Worm (Caenorhabditis elegans): ENCODE results near the gene nspc-20.

nspc-20 gene

ce11 chrX:14530107-14530506 is at the start of gene nspc-20:
Gene nspc-20 (minus strand): TSS chrX:14530207.
- TF ChIP-seq tbx-8 (GFP tag; optimal IDR thresholded peaks at IDR 0.05): no peak
- no peak for TF ChIP-seq nhr-237 (tag; optimal IDR thresholded peaks at IDR 0.05)
- no peak for TF ChIP-seq nhr-12 (tag; optimal IDR thresholded peaks at IDR 0.05)
- TF ChIP-seq mls-2 (tag; optimal IDR thresholded peaks at IDR 0.05): no peak
- no peak for TF ChIP-seq pha-4 (tag; optimal IDR thresholded peaks at IDR 0.05)
- TF ChIP-seq ces-1 (GFP tag; optimal IDR thresholded peaks at IDR 0.05): no peak

- TF ChIP-seq drap-1 (GFP tag; optimal IDR thresholded peaks at IDR 0.05) (no peak), ham-2 (GFP tag; optimal IDR thresholded peaks at IDR 0.05) (peak; percentile 96), zip-8 (tag; optimal IDR thresholded peaks at IDR 0.05) (no peak), unc-120 (tag; optimal IDR thresholded peaks at IDR 0.05; ENCODE audit: poor library complexity, severe bottlenecking) (no peak), nhr-2 (tag; optimal IDR thresholded peaks at IDR 0.05) (peak; percentile 44), lin-32 (GFP tag; optimal IDR thresholded peaks at IDR 0.05) (no peak), bed-3 (GFP tag; optimal IDR thresholded peaks at IDR 0.05) (no peak), tbx-8 (GFP tag; optimal IDR thresholded peaks at IDR 0.05) (no peak), ceh-83 (GFP tag; optimal IDR thresholded peaks at IDR 0.05) (peak; percentile 28), sptf-1 (tag; optimal IDR thresholded peaks at IDR 0.05) (peak; percentile 59), ceh-43 (GFP tag; optimal IDR thresholded peaks at IDR 0.05) (no peak), unc-62 (GFP tag; optimal IDR thresholded peaks at IDR 0.05) (no peak), M03D4.4 (tag; optimal IDR thresholded peaks at IDR 0.05) (peak; percentile 2), mls-2 (tag; optimal IDR thresholded peaks at IDR 0.05) (peak; percentile 20), lin-13 (tag; optimal IDR thresholded peaks at IDR 0.05) (no peak)
Measured at ce11 chrX:14577579-14578127, 47.6 kb upstream of the nspc-20 start, which contains the start of gene let-4. Gene let-4 (plus strand): TSS chrX:14577935.

ce11 chrX:14575920-14576319 is 45.9 kb upstream of the nspc-20 start:
- TF ChIP-seq elt-1 (tag; optimal IDR thresholded peaks at IDR 0.05; ENCODE audit: borderline replicate concordance, insufficient read depth) (peak; percentile 82), unc-62 (GFP tag; optimal IDR thresholded peaks at IDR 0.05) (peak; percentile 86), hlh-1 (tag; optimal IDR thresholded peaks at IDR 0.05) (no peak), nhr-2 (tag; optimal IDR thresholded peaks at IDR 0.05) (peak; percentile 78)

- no peak for TF ChIP-seq lin-13 (tag; optimal IDR thresholded peaks at IDR 0.05)
- no peak for TF ChIP-seq ceh-43 (GFP tag; optimal IDR thresholded peaks at IDR 0.05)
- TF ChIP-seq nhr-76 (tag; optimal IDR thresholded peaks at IDR 0.05): no peak
Measured at ce11 chrX:14572419-14572818, 42.4 kb upstream of the nspc-20 start, which contains the start of gene lron-1. Gene lron-1 (plus strand): TSS chrX:14572719.

ce11 chrX:14571277-14571676 is 41.3 kb upstream of the nspc-20 start:
- TF ChIP-seq nhr-2 (tag; optimal IDR thresholded peaks at IDR 0.05) (no peak), lsy-2 (tag; optimal IDR thresholded peaks at IDR 0.05) (no peak), mls-2 (tag; optimal IDR thresholded peaks at IDR 0.05) (no peak), bed-3 (GFP tag; optimal IDR thresholded peaks at IDR 0.05) (no peak), flh-1 (GFP tag; optimal IDR thresholded peaks at IDR 0.05) (no peak), ceh-83 (GFP tag; optimal IDR thresholded peaks at IDR 0.05) (no peak), elt-3 (tag; optimal IDR thresholded peaks at IDR 0.05) (no peak), ham-2 (GFP tag; optimal IDR thresholded peaks at IDR 0.05) (no peak), cnd-1 (tag; optimal IDR thresholded peaks at IDR 0.05) (peak; percentile 13), nhr-28 (tag; optimal IDR thresholded peaks at IDR 0.05) (no peak), nhr-237 (tag; optimal IDR thresholded peaks at IDR 0.05) (peak; percentile 13), M03D4.4 (tag; optimal IDR thresholded peaks at IDR 0.05) (no peak), sptf-1 (tag; optimal IDR thresholded peaks at IDR 0.05) (peak; percentile 56), unc-62 (GFP tag; optimal IDR thresholded peaks at IDR 0.05) (no peak), tbx-8 (GFP tag; optimal IDR thresholded peaks at IDR 0.05) (no peak), pha-4 (tag; optimal IDR thresholded peaks at IDR 0.05) (no peak), snpc-4 (tag; optimal IDR thresholded peaks at IDR 0.05) (no peak), lin-32 (GFP tag; optimal IDR thresholded peaks at IDR 0.05) (no peak), sem-2 (GFP tag; optimal IDR thresholded peaks at IDR 0.05) (no peak), nhr-12 (tag; optimal IDR thresholded peaks at IDR 0.05) (no peak), unc-39 (tag; optimal IDR thresholded peaks at IDR 0.05) (no peak)
